Worm (Caenorhabditis elegans) whole organism, L2 larva: ENCODE results near the gene abu-5.

Experiments
- C34F6.9 ChIP-seq: fragments of 150-350 bp; optimal IDR thresholded peaks from 2 replicates; lab custom pipeline; 2014; ENCODE audit warnings: missing biosample characterization, missing genetic modification characterization
- R02D3.7 ChIP-seq: fragments of 150-350 bp; optimal IDR thresholded peaks from 2 replicates; lab custom pipeline; 2014; ENCODE audit warnings: missing biosample characterization, missing genetic modification characterization
- ZK546.5 ChIP-seq: sonication (generic microtip); optimal IDR thresholded peaks from 2 replicates; lab custom pipeline; 2017; ENCODE audit warnings: missing biosample characterization, missing genetic modification characterization
- alr-1 ChIP-seq: fragments of 150-350 bp; optimal IDR thresholded peaks from 2 replicates; lab custom pipeline; 2014; ENCODE audit warnings: missing biosample characterization, missing genetic modification characterization
- aly-2 ChIP-seq: fragments of 150-350 bp; optimal IDR thresholded peaks from 2 replicates; lab custom pipeline; 2014; ENCODE audit warnings: missing biosample characterization, missing genetic modification characterization
- ama-1 ChIP-seq: fragments of 150-350 bp; optimal IDR thresholded peaks from 2 replicates; lab custom pipeline; 2018; ENCODE audit warnings: inconsistent platforms
- blmp-1 ChIP-seq: sonication (generic microtip); optimal IDR thresholded peaks from 2 replicates; lab custom pipeline; 2017; ENCODE audit warnings: missing genetic modification characterization, mild to moderate bottlenecking, missing compliant biosample characterization, antibody characterized with exemption, moderate library complexity; ENCODE audit not compliant: insufficient read depth
- ceh-16 ChIP-seq: fragments of 150-350 bp; optimal IDR thresholded peaks from 2 replicates; lab custom pipeline; 2014; ENCODE audit warnings: missing biosample characterization, missing genetic modification characterization
- crh-2 ChIP-seq: sonication (generic microtip); optimal IDR thresholded peaks from 2 replicates; lab custom pipeline; 2017; ENCODE audit warnings: missing biosample characterization, missing genetic modification characterization
- dmd-4 ChIP-seq: sonication (generic microtip); optimal IDR thresholded peaks from 2 replicates; lab custom pipeline; 2017; ENCODE audit warnings: missing biosample characterization, missing genetic modification characterization
- egl-27 ChIP-seq: sonication (generic microtip); optimal IDR thresholded peaks from 3 replicates; lab custom pipeline; 2017; ENCODE audit warnings: missing biosample characterization, missing genetic modification reagents, missing genetic modification characterization
- elt-1 ChIP-seq: fragments of 150-350 bp; optimal IDR thresholded peaks from 2 replicates; lab custom pipeline; 2014; ENCODE audit warnings: missing biosample characterization, missing genetic modification characterization
- elt-3 ChIP-seq: sonication (generic microtip); optimal IDR thresholded peaks from 2 replicates; lab custom pipeline; 2017; ENCODE audit warnings: missing biosample characterization, missing genetic modification characterization
- fos-1 ChIP-seq: fragments of 150-350 bp; optimal IDR thresholded peaks from 2 replicates; lab custom pipeline; 2014; ENCODE audit warnings: missing biosample characterization, missing genetic modification characterization
- gmeb-1 ChIP-seq: fragments of 150-350 bp; optimal IDR thresholded peaks from 2 replicates; lab custom pipeline; 2014; ENCODE audit warnings: missing biosample characterization, missing genetic modification characterization
- lin-11 ChIP-seq: fragments of 150-350 bp; sonication (generic microtip); optimal IDR thresholded peaks from 2 replicates; lab custom pipeline; 2014; ENCODE audit warnings: missing biosample characterization, missing genetic modification characterization, inconsistent platforms, mixed read lengths
- lin-13 ChIP-seq: fragments of 150-350 bp; optimal IDR thresholded peaks from 2 replicates; lab custom pipeline; 2014; ENCODE audit warnings: missing biosample characterization, missing genetic modification reagents, missing genetic modification characterization
- lin-39 ChIP-seq: fragments of 150-350 bp; optimal IDR thresholded peaks from 2 replicates; lab custom pipeline; 2014; ENCODE audit warnings: missing biosample characterization, missing genetic modification reagents, missing genetic modification characterization
- lsy-2 ChIP-seq, 2 experiments: fragments of 150-350 bp in 1 of 2; sonication (generic microtip) in 1 of 2; optimal IDR thresholded peaks; 2 replicates each; lab custom pipeline; 2014 to 2017; ENCODE audit warnings: missing biosample characterization in 2 of 2, missing genetic modification characterization in 2 of 2
- mab-5 ChIP-seq: fragments of 150-350 bp; optimal IDR thresholded peaks from 2 replicates; lab custom pipeline; 2014; ENCODE audit warnings: missing biosample characterization, missing genetic modification characterization
- mbf-1 ChIP-seq: sonication (generic microtip); optimal IDR thresholded peaks from 2 replicates; lab custom pipeline; 2017; ENCODE audit warnings: missing biosample characterization, missing genetic modification characterization
- mdl-1 ChIP-seq, 2 experiments: fragments of 150-350 bp in 1 of 2; sonication (generic microtip) in 1 of 2; optimal IDR thresholded peaks; 2 replicates each; lab custom pipeline; 2017; ENCODE audit warnings: missing biosample characterization in 2 of 2, missing genetic modification characterization in 2 of 2
- nhr-10 ChIP-seq: sonication (generic microtip); optimal IDR thresholded peaks from 2 replicates; lab custom pipeline; 2017; ENCODE audit warnings: missing biosample characterization, missing genetic modification characterization
- nhr-11 ChIP-seq: fragments of 150-350 bp; optimal IDR thresholded peaks from 2 replicates; lab custom pipeline; 2014; ENCODE audit warnings: missing biosample characterization, missing genetic modification characterization
- nhr-129 ChIP-seq: fragments of 150-350 bp; optimal IDR thresholded peaks from 2 replicates; lab custom pipeline; 2014; ENCODE audit warnings: missing biosample characterization, missing genetic modification characterization
- nhr-21 ChIP-seq: fragments of 150-350 bp; optimal IDR thresholded peaks from 2 replicates; lab custom pipeline; 2014; ENCODE audit warnings: missing biosample characterization, missing genetic modification characterization
- nhr-23 ChIP-seq: fragments of 150-350 bp; optimal IDR thresholded peaks from 2 replicates; lab custom pipeline; 2014; ENCODE audit warnings: missing biosample characterization, missing genetic modification reagents, missing genetic modification characterization
- nhr-237 ChIP-seq: fragments of 150-350 bp; optimal IDR thresholded peaks from 2 replicates; lab custom pipeline; 2014; ENCODE audit warnings: missing biosample characterization, missing genetic modification characterization
- nhr-25 ChIP-seq: fragments of 150-350 bp; sonication (generic microtip); optimal IDR thresholded peaks from 3 replicates; lab custom pipeline; 2014; ENCODE audit warnings: missing biosample characterization, missing genetic modification characterization
- nhr-6 ChIP-seq: fragments of 150-350 bp; optimal IDR thresholded peaks from 2 replicates; lab custom pipeline; 2014; ENCODE audit warnings: missing biosample characterization, missing genetic modification characterization
- nhr-77 ChIP-seq: fragments of 150-350 bp; optimal IDR thresholded peaks from 2 replicates; lab custom pipeline; 2014; ENCODE audit warnings: missing biosample characterization, missing genetic modification characterization
- peb-1 ChIP-seq: fragments of 150-350 bp; optimal IDR thresholded peaks from 2 replicates; lab custom pipeline; 2014; ENCODE audit warnings: missing biosample characterization, missing genetic modification characterization
- skn-1 ChIP-seq: sonication (generic microtip); optimal IDR thresholded peaks from 2 replicates; lab custom pipeline; 2017; ENCODE audit warnings: missing biosample characterization, missing genetic modification characterization
- sma-3 ChIP-seq: sonication (generic microtip); optimal IDR thresholded peaks from 2 replicates; lab custom pipeline; 2016; ENCODE audit warnings: missing genetic modification reagents, missing genetic modification characterization, missing compliant biosample characterization
- snpc-4 ChIP-seq: fragments of 150-350 bp; optimal IDR thresholded peaks from 2 replicates; lab custom pipeline; 2014; ENCODE audit warnings: missing biosample characterization, missing genetic modification characterization
- unc-39 ChIP-seq: fragments of 150-350 bp; optimal IDR thresholded peaks from 2 replicates; lab custom pipeline; 2014; ENCODE audit warnings: missing biosample characterization, missing genetic modification characterization
- unc-55 ChIP-seq: fragments of 150-350 bp; sonication (generic microtip); optimal IDR thresholded peaks from 3 replicates; lab custom pipeline; 2014; ENCODE audit warnings: missing biosample characterization, missing genetic modification reagents, missing genetic modification characterization
- unc-62 ChIP-seq: fragments of 150-350 bp; optimal IDR thresholded peaks from 2 replicates; lab custom pipeline; 2014; ENCODE audit warnings: missing biosample characterization, missing genetic modification reagents, missing genetic modification characterization
- zag-1 ChIP-seq: fragments of 150-350 bp; optimal IDR thresholded peaks from 2 replicates; lab custom pipeline; 2014; ENCODE audit warnings: missing biosample characterization, missing genetic modification characterization
- ztf-1 ChIP-seq: fragments of 200-800 bp; sonication (Bioruptor generic); conservative IDR thresholded peaks from 2 replicates; pipeline ENCODE4 v1.3.6; 2022; ENCODE audit warnings: missing genetic modification characterization, missing compliant biosample characterization
- ztf-11 ChIP-seq: sonication (generic microtip); optimal IDR thresholded peaks from 2 replicates; lab custom pipeline; 2017; ENCODE audit warnings: missing biosample characterization, missing genetic modification characterization
- ztf-4 ChIP-seq: fragments of 150-350 bp; optimal IDR thresholded peaks from 2 replicates; lab custom pipeline; 2014; ENCODE audit warnings: missing biosample characterization, missing genetic modification characterization

The abu-5 gene

ce11 chrIV:15570770-15571169 is 19.7 kb upstream of the abu-5 start (continued):
- TF ChIP-seq lin-13 (GFP tag; lab: Kevin White, UChicago) (peak; percentile 57), peb-1 (tag; lab: Kevin White, UChicago) (no peak), snpc-4 (tag; lab: Kevin White, UChicago) (peak; percentile 54), mbf-1 (no peak), nhr-25 (tag; lab: Kevin White, UChicago) (peak; percentile 93), lsy-2 (tag; optimal IDR thresholded peaks at IDR 0.05; lab: Kevin White, UChicago) (peak; percentile 97 to 98), egl-27 (tag; lab: Kevin White, UChicago) (peak; percentile 91), ztf-11 (tag; lab: Kevin White, UChicago) (peak; percentile 33), unc-39 (tag; lab: Kevin White, UChicago) (no peak), nhr-77 (tag; lab: Kevin White, UChicago) (peak; percentile 55), nhr-129 (tag; lab: Kevin White, UChicago) (peak; percentile 77), nhr-237 (peak; percentile 41), alr-1 (tag; lab: Kevin White, UChicago) (no peak), R02D3.7 (tag; lab: Kevin White, UChicago) (peak; percentile 36), nhr-23 (no peak), nhr-10 (no peak), lin-11 (tag; lab: Kevin White, UChicago) (peak; percentile 89), nhr-6 (tag; lab: Kevin White, UChicago) (peak; percentile 57), skn-1 (no peak), mdl-1 (tag; optimal IDR thresholded peaks at IDR 0.05; lab: Kevin White, UChicago) (peak in 1 of 2 experiments; percentile 72), unc-62 (no peak), elt-1 (no peak), ztf-4 (tag; lab: Kevin White, UChicago) (no peak)
- TF ChIP-seq, all 48 proteins: peak for 30

ce11 chrIV:15571652-15572051 is 18.8 kb upstream of the abu-5 start:
- no peak for TF ChIP-seq ztf-4 (tag; lab: Kevin White, UChicago)
- no peak for TF ChIP-seq crh-2
- TF ChIP-seq ama-1: no peak
- no peak for TF ChIP-seq lin-13 (GFP tag; lab: Kevin White, UChicago)
- no peak for TF ChIP-seq lin-39 (tag; lab: Kevin White, UChicago)
- TF ChIP-seq nhr-11 (tag; lab: Kevin White, UChicago): no peak
- no peak for TF ChIP-seq R02D3.7 (tag; lab: Kevin White, UChicago)
- no peak for TF ChIP-seq unc-39 (tag; lab: Kevin White, UChicago)
- TF ChIP-seq blmp-1 (tag; lab: Kevin White, UChicago): no peak

- TF ChIP-seq C34F6.9 (tag; lab: Kevin White, UChicago) (no peak), aly-2 (tag; lab: Kevin White, UChicago) (no peak), nhr-10 (no peak), R02D3.7 (tag; lab: Kevin White, UChicago) (no peak), mdl-1 (tag; optimal IDR thresholded peaks at IDR 0.05; lab: Kevin White, UChicago) (no peak), gmeb-1 (tag; lab: Kevin White, UChicago) (no peak), lin-13 (GFP tag; lab: Kevin White, UChicago) (no peak), ceh-16 (no peak), dmd-4 (tag; lab: Kevin White, UChicago) (no peak), nhr-21 (tag; lab: Kevin White, UChicago) (no peak)
- TF ChIP-seq, all 48 proteins: peak for 0
Observed at ce11 chrIV:15572106-15572505, 18.4 kb upstream of the abu-5 start.

ce11 chrIV:15573863-15574262 is 16.6 kb upstream of the abu-5 start:
- TF ChIP-seq mab-5 (no peak), skn-1 (no peak), nhr-25 (tag; lab: Kevin White, UChicago) (no peak), aly-2 (tag; lab: Kevin White, UChicago) (no peak), fos-1 (peak; percentile 33), lin-11 (tag; lab: Kevin White, UChicago) (no peak), lin-13 (GFP tag; lab: Kevin White, UChicago) (no peak), ama-1 (no peak), unc-55 (peak; percentile 52), zag-1 (no peak), alr-1 (tag; lab: Kevin White, UChicago) (no peak), nhr-10 (no peak), ceh-16 (no peak), ztf-1 (GFP tag; lab: Robert Waterston, UW) (no peak), ztf-11 (tag; lab: Kevin White, UChicago) (no peak), nhr-6 (tag; lab: Kevin White, UChicago) (no peak), C34F6.9 (tag; lab: Kevin White, UChicago) (peak; percentile 7), blmp-1 (tag; lab: Kevin White, UChicago) (no peak), nhr-11 (tag; lab: Kevin White, UChicago) (no peak), nhr-21 (tag; lab: Kevin White, UChicago) (no peak), unc-39 (tag; lab: Kevin White, UChicago) (no peak), ztf-4 (tag; lab: Kevin White, UChicago) (no peak), mbf-1 (no peak), elt-3 (tag; lab: Kevin White, UChicago) (no peak), gmeb-1 (tag; lab: Kevin White, UChicago) (no peak), peb-1 (tag; lab: Kevin White, UChicago) (no peak), sma-3 (GFP tag; lab: Kevin White, UChicago) (no peak), dmd-4 (tag; lab: Kevin White, UChicago) (no peak), unc-62 (no peak), lsy-2 (tag; optimal IDR thresholded peaks at IDR 0.05; lab: Kevin White, UChicago) (peak in 1 of 2 experiments; percentile 60), elt-1 (no peak), lin-39 (tag; lab: Kevin White, UChicago) (no peak), ZK546.5 (no peak)
